Worm (Caenorhabditis elegans) whole organism, L3 larva: Measurements from ENCODE around the gene C29F5.8.

Source experiments
- nhr-11 ChIP-seq: fragments of 150-350 bp; optimal IDR thresholded peaks from 2 replicates; lab custom pipeline; 2014; ENCODE audit warnings: missing biosample characterization, missing genetic modification characterization
- nhr-12 ChIP-seq: fragments of 150-350 bp; optimal IDR thresholded peaks from 2 replicates; lab custom pipeline; 2014; ENCODE audit warnings: missing biosample characterization, missing genetic modification characterization
- nhr-23 ChIP-seq: fragments of 150-350 bp; optimal IDR thresholded peaks from 2 replicates; lab custom pipeline; 2014; ENCODE audit warnings: missing biosample characterization, missing genetic modification reagents, missing genetic modification characterization
- nhr-77 ChIP-seq: fragments of 150-350 bp; optimal IDR thresholded peaks from 2 replicates; lab custom pipeline; 2014; ENCODE audit warnings: missing biosample characterization, missing genetic modification characterization
- tbx-2 ChIP-seq: sonication (generic microtip); optimal IDR thresholded peaks from 2 replicates; lab custom pipeline; 2016; ENCODE audit warnings: mild to moderate bottlenecking, missing genetic modification characterization, missing compliant biosample characterization

ce11 chrII:6322979-6323378 lies 16.8 kb downstream of the C29F5.8 start, which contains the start of gene C32D5.4:
- TF ChIP-seq tbx-2 (tag; lab: Kevin White, UChicago): no peak
- no peak for TF ChIP-seq nhr-12 (tag; lab: Kevin White, UChicago)
- TF ChIP-seq nhr-11: no peak
- TF ChIP-seq nhr-77 (tag; lab: Kevin White, UChicago): no peak
- TF ChIP-seq nhr-23 (tag; lab: Kevin White, UChicago): no peak
